Worm (Caenorhabditis elegans): ENCODE results near the gene sqt-3.

The sqt-3 gene

DNA sequence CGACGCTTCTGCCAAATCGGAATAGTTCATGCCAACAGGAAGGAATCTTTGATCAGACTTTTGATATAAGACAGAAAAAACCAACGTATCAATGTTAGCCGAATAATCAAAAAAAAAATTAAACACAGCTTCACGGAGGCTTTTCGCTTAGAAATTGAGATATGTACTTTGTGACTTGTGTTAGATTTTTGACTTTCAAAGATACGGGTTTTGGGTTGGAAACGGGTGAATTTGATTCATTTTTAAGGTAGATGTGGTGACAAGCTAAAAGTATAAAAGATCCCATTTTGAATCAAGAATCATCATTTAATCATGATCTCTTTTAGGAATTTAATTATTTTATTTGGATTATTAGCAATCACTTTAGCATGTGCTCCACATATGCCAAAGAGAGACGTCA lies 49.8 kb downstream of the sqt-3 start, which contains the start of gene K01D12.8:
Gene K01D12.8 (plus strand): TSS at position 301 of the 400 bp plus-strand sequence.
- TF ChIP-seq ztf-7 (tag; optimal IDR thresholded peaks at IDR 0.05) (no peak), unc-130 (GFP tag; optimal IDR thresholded peaks at IDR 0.05) (no peak), F10B5.3 (tag; optimal IDR thresholded peaks at IDR 0.05) (no peak), unc-62 (GFP tag; optimal IDR thresholded peaks at IDR 0.05 in 1 of 2) (peak in 1 of 2 experiments; percentile 32), unc-62 (tag; optimal IDR thresholded peaks at IDR 0.05) (no peak), dve-1 (tag; optimal IDR thresholded peaks at IDR 0.05; ENCODE audit: insufficient read depth) (no peak)
